Fruit fly (Drosophila melanogaster): Measurements from ENCODE around the gene CG31089.

DNA sequence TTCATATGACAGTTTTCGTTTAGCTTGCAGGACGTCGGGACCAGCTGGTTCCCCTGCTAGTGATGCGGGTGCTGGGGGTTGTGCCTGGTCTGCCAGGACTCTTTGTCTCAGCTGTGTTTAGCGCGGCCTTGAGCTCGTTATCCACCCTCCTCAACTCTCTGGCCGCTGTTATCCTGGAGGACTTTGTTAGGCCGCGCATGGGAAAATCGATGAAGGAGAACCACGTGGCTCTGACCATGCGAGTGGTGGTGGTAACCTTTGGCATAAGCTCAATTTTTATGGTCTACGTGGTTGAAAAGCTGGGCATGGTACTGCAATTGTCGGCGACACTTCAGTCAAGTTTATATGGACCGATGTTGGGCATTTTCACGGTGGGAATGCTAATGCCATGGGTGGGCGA lies 17.5 kb downstream of the CG31089 start:
- TF ChIP-seq psq (optimal IDR thresholded peaks at IDR 0.05), result no peak
- no peak for TF ChIP-seq h (optimal IDR thresholded peaks at IDR 0.05)
- TF ChIP-seq ttk (optimal IDR thresholded peaks at IDR 0.05), result no peak

Measured in Kc167 (cell line).